Fruit fly (Drosophila melanogaster) whole organism, embryonic: ENCODE measurements around the gene pico.

Source experiments
- CG10565 ChIP-seq: fragments of 200-800 bp; sonication (Bioruptor generic); optimal IDR thresholded peaks from 3 replicates; lab custom pipeline; 2016; ENCODE audit warnings: missing biosample characterization, mild to moderate bottlenecking, missing genetic modification characterization
- CG11093 ChIP-seq: fragments of 200-800 bp; sonication (Bioruptor generic); IDR thresholded peaks from 3 replicates; pipeline ENCODE4 v1.3.6; 2022; ENCODE audit warnings: missing biosample characterization, missing genetic modification characterization
- CG11695 ChIP-seq: fragments of 200-800 bp; sonication (Bioruptor generic); IDR thresholded peaks from 3 replicates; pipeline ENCODE4 v1.3.6; 2022; ENCODE audit warnings: missing biosample characterization, missing genetic modification characterization
- CG12155 ChIP-seq: fragments of 200-800 bp; sonication (Bioruptor generic); optimal IDR thresholded peaks from 3 replicates; lab custom pipeline; 2016; ENCODE audit warnings: missing biosample characterization, missing genetic modification characterization
- CG12299 ChIP-seq: fragments of 200-800 bp; sonication (Bioruptor generic); optimal IDR thresholded peaks from 2 replicates; lab custom pipeline; 2018; ENCODE audit warnings: missing biosample characterization, mild to moderate bottlenecking, missing genetic modification characterization
- CG12744 ChIP-seq: fragments of 200-800 bp; sonication (Bioruptor generic); optimal IDR thresholded peaks from 2 replicates; lab custom pipeline; 2016; ENCODE audit warnings: missing biosample characterization, missing genetic modification characterization
- CG13424 ChIP-seq: fragments of 200-800 bp; sonication (Bioruptor generic); optimal IDR thresholded peaks from 2 replicates; lab custom pipeline; 2019; ENCODE audit warnings: missing biosample characterization, mild to moderate bottlenecking, missing genetic modification characterization, moderate library complexity
- CG14014 ChIP-seq: fragments of 200-800 bp; sonication (Bioruptor generic); IDR thresholded peaks from 2 replicates; pipeline ENCODE4 v1.3.6; 2022; ENCODE audit warnings: missing biosample characterization, missing genetic modification characterization
- CG1792 ChIP-seq: fragments of 200-800 bp; sonication (Bioruptor generic); optimal IDR thresholded peaks from 2 replicates; lab custom pipeline; 2016; ENCODE audit warnings: missing biosample characterization, missing genetic modification characterization
- CG18764 ChIP-seq: fragments of 200-800 bp; sonication (Bioruptor generic); optimal IDR thresholded peaks from 3 replicates; lab custom pipeline; 2016; ENCODE audit warnings: missing biosample characterization, missing genetic modification characterization
- CG2678 ChIP-seq: fragments of 200-800 bp; sonication (Bioruptor generic); optimal IDR thresholded peaks from 3 replicates; lab custom pipeline; 2019; ENCODE audit warnings: missing biosample characterization, mild to moderate bottlenecking, missing genetic modification characterization, moderate library complexity
- CG31388 ChIP-seq: fragments of 200-800 bp; sonication (Bioruptor generic); optimal IDR thresholded peaks from 2 replicates; lab custom pipeline; 2016; ENCODE audit warnings: missing biosample characterization, missing genetic modification characterization
- CG4404 ChIP-seq: fragments of 200-800 bp; sonication (Bioruptor generic); IDR thresholded peaks from 2 replicates; pipeline ENCODE4 v1.3.6; 2022; ENCODE audit warnings: missing biosample characterization, missing genetic modification characterization
- CG6683 ChIP-seq: fragments of 200-800 bp; sonication (Bioruptor generic); optimal IDR thresholded peaks from 2 replicates; lab custom pipeline; 2017; ENCODE audit warnings: missing biosample characterization, mild to moderate bottlenecking, missing genetic modification characterization, missing genetic modification reagents
- Chrac-16 ChIP-seq: fragments of 200-800 bp; sonication (Bioruptor generic); optimal IDR thresholded peaks from 3 replicates; lab custom pipeline; 2016; ENCODE audit warnings: missing biosample characterization, missing genetic modification characterization
- Dll ChIP-seq: fragments of 200-800 bp; sonication (Bioruptor generic); IDR thresholded peaks from 4 replicates; pipeline ENCODE4 v1.3.6; 2022; ENCODE audit warnings: missing biosample characterization, missing genetic modification characterization; ENCODE audit not compliant: partially characterized antibody
- Dp ChIP-seq: fragments of 200-800 bp; sonication (Bioruptor generic); optimal IDR thresholded peaks from 2 replicates; lab custom pipeline; 2018; ENCODE audit warnings: missing biosample characterization, mild to moderate bottlenecking, missing genetic modification characterization, moderate library complexity
- Elba2 ChIP-seq: fragments of 200-800 bp; sonication (Bioruptor generic); optimal IDR thresholded peaks from 3 replicates; lab custom pipeline; 2016; ENCODE audit warnings: missing biosample characterization, missing genetic modification characterization
- Ets97D ChIP-seq: fragments of 200-800 bp; sonication (Bioruptor generic); optimal IDR thresholded peaks from 3 replicates; lab custom pipeline; 2016; ENCODE audit warnings: missing biosample characterization, missing genetic modification characterization
- Fer2 ChIP-seq: fragments of 200-800 bp; sonication (Bioruptor generic); optimal IDR thresholded peaks from 2 replicates; lab custom pipeline; 2018; ENCODE audit warnings: missing biosample characterization, mild to moderate bottlenecking, missing genetic modification characterization, moderate library complexity
- Fer3 ChIP-seq: fragments of 200-800 bp; sonication (Bioruptor generic); optimal IDR thresholded peaks from 2 replicates; lab custom pipeline; 2018; ENCODE audit warnings: missing biosample characterization, mild to moderate bottlenecking, missing genetic modification characterization, moderate library complexity
- HLH4C ChIP-seq: fragments of 200-800 bp; sonication (Bioruptor generic); IDR thresholded peaks from 3 replicates; pipeline ENCODE4 v1.3.6; 2022; ENCODE audit warnings: missing biosample characterization, missing genetic modification characterization; ENCODE audit not compliant: partially characterized antibody
- Hr51 ChIP-seq, 2 experiments: fragments of 200-800 bp; sonication (Bioruptor generic); optimal IDR thresholded peaks; 2 replicates in 1 of 2; 3 replicates in 1 of 2; lab custom pipeline; 2016 to 2018; ENCODE audit warnings: missing biosample characterization in 2 of 2, missing genetic modification characterization in 2 of 2, mild to moderate bottlenecking in 1 of 2, moderate library complexity in 1 of 2
- Hr78 ChIP-seq, 2 experiments: fragments of 200-800 bp in 1 of 2; fragments of >200 bp in 1 of 2; sonication (Bioruptor generic) in 1 of 2; optimal IDR thresholded peaks; 2 replicates each; lab custom pipeline; 2017 to 2019; ENCODE audit warnings: missing biosample characterization in 2 of 2, missing genetic modification characterization in 2 of 2, mild to moderate bottlenecking in 1 of 2, moderate library complexity in 1 of 2
- NC2β ChIP-seq: fragments of 200-800 bp; sonication (Bioruptor generic); optimal IDR thresholded peaks from 2 replicates; lab custom pipeline; 2016; ENCODE audit warnings: missing biosample characterization, missing genetic modification characterization
- NK7.1 ChIP-seq: fragments of 200-800 bp; sonication (Bioruptor generic); optimal IDR thresholded peaks from 3 replicates; lab custom pipeline; 2016; ENCODE audit warnings: missing biosample characterization, missing genetic modification characterization
- Optix ChIP-seq: fragments of 200-800 bp; sonication (Bioruptor generic); IDR thresholded peaks from 3 replicates; pipeline ENCODE4 v1.3.6; 2022; ENCODE audit warnings: missing biosample characterization, missing genetic modification characterization
- Sox102F ChIP-seq: fragments of 200-800 bp; sonication (Bioruptor generic); optimal IDR thresholded peaks from 2 replicates; lab custom pipeline; 2018; ENCODE audit warnings: missing biosample characterization, mild to moderate bottlenecking, missing genetic modification characterization, moderate library complexity
- Sry-δ ChIP-seq: fragments of 200-800 bp; sonication (Bioruptor generic); optimal IDR thresholded peaks from 2 replicates; lab custom pipeline; 2016; ENCODE audit warnings: missing biosample characterization, missing genetic modification characterization
- abd-A ChIP-seq: fragments of 200-800 bp; sonication (Bioruptor generic); optimal IDR thresholded peaks from 3 replicates; lab custom pipeline; 2019; ENCODE audit warnings: missing biosample characterization, mild to moderate bottlenecking, missing genetic modification characterization, moderate library complexity
- ara ChIP-seq: fragments of 200-800 bp; sonication (Bioruptor generic); IDR thresholded peaks from 2 replicates; pipeline ENCODE4 v1.3.6; 2022; ENCODE audit warnings: missing biosample characterization, missing genetic modification characterization
- caup ChIP-seq: fragments of 200-800 bp; sonication (Bioruptor generic); optimal IDR thresholded peaks from 3 replicates; lab custom pipeline; 2017; ENCODE audit warnings: missing biosample characterization, mild to moderate bottlenecking, missing genetic modification characterization, moderate library complexity; ENCODE audit not compliant: severe bottlenecking
- fd3F ChIP-seq: fragments of 200-800 bp; sonication (Bioruptor generic); optimal IDR thresholded peaks from 2 replicates; lab custom pipeline; 2018; ENCODE audit warnings: missing biosample characterization, mild to moderate bottlenecking, missing genetic modification characterization, moderate library complexity
- hth ChIP-seq: fragments of >200 bp; optimal IDR thresholded peaks from 2 replicates; lab custom pipeline; 2017; ENCODE audit warnings: inconsistent platforms
- ken ChIP-seq: fragments of 200-800 bp; sonication (Bioruptor generic); IDR thresholded peaks from 3 replicates; pipeline ENCODE4 v1.3.6; 2022; ENCODE audit warnings: missing biosample characterization, missing genetic modification characterization
- mld ChIP-seq: fragments of 200-800 bp; sonication (Bioruptor generic); IDR thresholded peaks from 3 replicates; pipeline ENCODE4 v1.3.6; 2022; ENCODE audit warnings: missing biosample characterization, missing genetic modification characterization; ENCODE audit not compliant: partially characterized antibody
- nerfin-2 ChIP-seq: fragments of 200-800 bp; sonication (Bioruptor generic); IDR thresholded peaks from 2 replicates; pipeline ENCODE4 v1.3.6; 2022; ENCODE audit warnings: missing biosample characterization, missing genetic modification characterization; ENCODE audit not compliant: partially characterized antibody
- oc ChIP-seq: fragments of 200-800 bp; sonication (Bioruptor generic); optimal IDR thresholded peaks from 2 replicates; lab custom pipeline; 2018; ENCODE audit warnings: missing biosample characterization, mild to moderate bottlenecking, missing genetic modification characterization, moderate library complexity
- org-1 ChIP-seq: fragments of 200-800 bp; sonication (Bioruptor generic); optimal IDR thresholded peaks from 2 replicates; lab custom pipeline; 2017; ENCODE audit warnings: missing biosample characterization, missing genetic modification characterization
- psq ChIP-seq: fragments of 200-800 bp; sonication (Bioruptor generic); optimal IDR thresholded peaks from 2 replicates; lab custom pipeline; 2017; ENCODE audit warnings: missing biosample characterization, missing genetic modification characterization
- ro ChIP-seq: fragments of 200-800 bp; sonication (Bioruptor generic); IDR thresholded peaks from 2 replicates; pipeline ENCODE4 v1.3.6; 2022; ENCODE audit warnings: missing biosample characterization, missing genetic modification characterization
- schlank ChIP-seq: fragments of 200-800 bp; sonication (Bioruptor generic); optimal IDR thresholded peaks from 2 replicates; lab custom pipeline; 2018; ENCODE audit warnings: missing biosample characterization, mild to moderate bottlenecking, missing genetic modification characterization
- scrt ChIP-seq: fragments of 200-800 bp; sonication (Bioruptor generic); optimal IDR thresholded peaks from 2 replicates; lab custom pipeline; 2018; ENCODE audit warnings: missing biosample characterization, mild to moderate bottlenecking, missing genetic modification characterization, moderate library complexity
- sna ChIP-seq: fragments of 200-800 bp; sonication (Bioruptor generic); IDR thresholded peaks from 2 replicates; pipeline ENCODE4 v1.3.6; 2022; ENCODE audit warnings: missing biosample characterization, missing genetic modification characterization; ENCODE audit not compliant: partially characterized antibody
- sqz ChIP-seq: fragments of 200-800 bp; sonication (Bioruptor generic); optimal IDR thresholded peaks from 3 replicates; lab custom pipeline; 2018; ENCODE audit warnings: missing biosample characterization, mild to moderate bottlenecking, missing genetic modification characterization
- tll ChIP-seq, 2 experiments: fragments of 200-800 bp in 1 of 2; fragments of >200 bp in 1 of 2; sonication (Bioruptor generic) in 1 of 2; optimal IDR thresholded peaks; 2 replicates each; lab custom pipeline; 2017 to 2019; ENCODE audit warnings: missing biosample characterization in 2 of 2, missing genetic modification characterization in 2 of 2, mild to moderate bottlenecking in 1 of 2, moderate library complexity in 1 of 2
- trem ChIP-seq: fragments of 200-800 bp; optimal IDR thresholded peaks from 3 replicates; lab custom pipeline; 2019; ENCODE audit warnings: missing biosample characterization, mild to moderate bottlenecking, missing genetic modification characterization, moderate library complexity
- tx ChIP-seq: fragments of 200-800 bp; sonication (Bioruptor generic); optimal IDR thresholded peaks from 2 replicates; lab custom pipeline; 2016; ENCODE audit warnings: missing biosample characterization, missing genetic modification characterization

pico gene

DNA sequence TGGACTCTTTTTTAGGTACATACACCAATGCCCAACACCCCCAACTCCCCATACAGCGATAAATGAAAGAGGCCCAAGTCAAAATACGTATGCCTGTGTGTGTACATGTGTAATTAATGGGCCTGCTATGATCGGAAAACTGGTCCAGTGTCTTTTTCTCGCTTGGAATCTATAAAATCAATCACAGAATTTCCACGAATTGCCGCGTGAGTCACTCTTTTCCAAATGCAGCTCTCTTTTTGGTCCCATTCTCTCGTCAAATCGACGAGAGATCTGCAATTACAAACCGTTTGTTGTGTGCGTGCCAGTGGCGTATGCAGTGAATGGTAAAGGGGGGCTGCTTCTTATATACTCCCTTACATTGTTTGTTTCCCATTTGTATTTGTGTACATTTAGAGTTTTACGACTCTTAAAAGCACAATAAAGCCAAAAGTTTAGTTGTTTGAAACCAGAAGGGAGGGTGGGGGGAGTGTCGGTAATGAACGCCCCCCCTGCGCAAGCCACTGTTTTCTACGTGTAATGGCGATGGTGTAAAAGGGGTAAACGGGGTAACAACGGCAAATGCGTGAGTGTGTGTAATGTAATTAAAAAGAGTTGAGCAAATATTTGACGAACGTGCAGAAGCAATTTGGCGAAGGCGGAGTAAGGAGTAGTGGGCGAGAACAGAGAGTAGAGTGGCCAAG lies 5.0 kb downstream of the pico start (continued):
- TF ChIP-seq CG10565 (no peak), schlank (tag; lab: Kevin White, UChicago) (peak; percentile 73), ken (peak; percentile 96), scrt (GFP tag; lab: Kevin White, UChicago) (peak; percentile 78), mld (GFP tag; lab: Robert Waterston, UW) (no peak), NK7.1 (GFP tag; lab: Kevin White, UChicago) (peak; percentile 89), nerfin-2 (no peak), ara (peak; percentile 90), trem (tag; lab: Kevin White, UChicago) (peak; percentile 87), caup (GFP tag; lab: Kevin White, UChicago) (peak; percentile 91), CG2678 (tag; lab: Kevin White, UChicago) (peak; percentile 94), Fer2 (tag; lab: Kevin White, UChicago) (peak; percentile 80), CG6683 (GFP tag; lab: Kevin White, UChicago) (peak; percentile 87), Optix (GFP tag; lab: Robert Waterston, UW) (peak; percentile 94), Dp (GFP tag; lab: Kevin White, UChicago) (no peak), CG13424 (tag; lab: Kevin White, UChicago) (peak; percentile 95), abd-A (tag; lab: Kevin White, UChicago) (peak; percentile 87), CG4404 (GFP tag; lab: Robert Waterston, UW) (peak; percentile 92), Elba2 (GFP tag; lab: Kevin White, UChicago) (peak; percentile 48), CG11093 (peak; percentile 94), hth (lab: Kevin White, UChicago) (no peak), Fer3 (tag; lab: Kevin White, UChicago) (peak; percentile 91), CG11695 (GFP tag; lab: Robert Waterston, UW) (peak; percentile 90), CG31388 (peak; percentile 88), CG1792 (GFP tag; lab: Kevin White, UChicago) (peak; percentile 91), sqz (GFP tag; lab: Kevin White, UChicago) (peak; percentile 80), Sox102F (GFP tag; lab: Kevin White, UChicago) (peak; percentile 96), CG18764 (peak; percentile 81), Ets97D (GFP tag; lab: Kevin White, UChicago) (peak; percentile 74), fd3F (GFP tag; lab: Kevin White, UChicago) (peak; percentile 90), CG12744 (GFP tag; lab: Kevin White, UChicago) (peak; percentile 88), CG14014 (GFP tag; lab: Robert Waterston, UW) (peak; percentile 94), CG12155 (GFP tag; lab: Kevin White, UChicago) (peak; percentile 88), tll (GFP tag; optimal IDR thresholded peaks at IDR 0.05; lab: Kevin White, UChicago) (peak in 1 of 2 experiments; percentile 35), ro (GFP tag; lab: Robert Waterston, UW) (peak; percentile 85), Chrac-16 (peak; percentile 95), Hr51 (GFP tag; optimal IDR thresholded peaks at IDR 0.05; lab: Kevin White, UChicago) (peak; percentile 92 to 95), sna (GFP tag; lab: Robert Waterston, UW) (no peak), Dll (GFP tag; lab: Robert Waterston, UW) (no peak), org-1 (GFP tag; lab: Kevin White, UChicago) (peak; percentile 92), oc (tag; lab: Kevin White, UChicago) (peak; percentile 91), Sry-δ (GFP tag; lab: Kevin White, UChicago) (peak; percentile 60), Hr78 (GFP tag; optimal IDR thresholded peaks at IDR 0.05; lab: Kevin White, UChicago) (peak in 1 of 2 experiments; percentile 74), NC2β (peak; percentile 90), tx (GFP tag; lab: Kevin White, UChicago) (peak; percentile 93), psq (GFP tag; lab: Kevin White, UChicago) (peak; percentile 82), HLH4C (GFP tag; lab: Robert Waterston, UW) (no peak), CG12299 (tag; lab: Kevin White, UChicago) (peak; percentile 84)
